Fruit fly (Drosophila melanogaster) Kc167 (cell line): ENCODE data around the gene frtz.

Experiments used
- Myc ChIP-seq: fragments of >200 bp; optimal IDR thresholded peaks from 2 replicates; lab custom pipeline; 2017; ENCODE audit warnings: missing external identifiers
- Sin3A ChIP-seq: fragments of >200 bp; optimal IDR thresholded peaks from 2 replicates; lab custom pipeline; 2018; ENCODE audit warnings: missing external identifiers
- h ChIP-seq: fragments of >200 bp; optimal IDR thresholded peaks from 3 replicates; lab custom pipeline; 2018; ENCODE audit warnings: missing external identifiers
- psq ChIP-seq: fragments of >200 bp; optimal IDR thresholded peaks from 2 replicates; lab custom pipeline; 2017; ENCODE audit warnings: missing external identifiers
- ttk ChIP-seq: sonication (Bioruptor generic); optimal IDR thresholded peaks from 2 replicates; lab custom pipeline; 2017; ENCODE audit warnings: missing external identifiers

DNA sequence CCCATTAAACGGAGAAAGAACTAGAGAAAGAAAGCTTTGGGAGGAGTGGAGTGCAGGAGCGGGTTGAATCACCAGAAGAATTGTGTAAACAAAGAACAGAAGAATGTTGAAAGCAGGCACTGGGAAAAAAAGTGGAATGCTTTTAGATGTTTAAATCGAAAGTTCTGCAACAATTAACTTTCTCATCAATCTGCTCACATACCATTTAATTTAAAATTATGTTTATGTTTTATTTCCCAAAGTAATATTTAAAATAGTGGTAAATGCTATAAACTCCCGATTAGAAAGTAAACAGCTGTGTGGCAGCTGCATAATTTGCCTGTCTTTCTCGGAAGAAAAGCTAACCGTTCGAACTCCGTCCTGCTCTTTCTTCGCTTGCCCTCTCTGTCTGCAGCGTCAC lies 22.4 kb upstream of the frtz start:
- no peak for TF ChIP-seq Myc (lab: Kevin White, UChicago)
- no peak for TF ChIP-seq psq
- TF ChIP-seq ttk (lab: Kevin White, UChicago): no peak
- no peak for TF ChIP-seq h (lab: Kevin White, UChicago)
- no peak for TF ChIP-seq Sin3A
